Worm (Caenorhabditis elegans) whole organism, midembryonic: ENCODE results near the gene unc-43.

Experiments
- T22C8.4 ChIP-seq: fragments of 200-800 bp; sonication (Bioruptor generic); IDR thresholded peaks from 2 replicates; pipeline ENCODE4 v1.3.6; 2022; ENCODE audit warnings: missing genetic modification characterization, missing compliant biosample characterization
- ref-1 ChIP-seq: fragments of 200-800 bp; sonication (Bioruptor generic); conservative IDR thresholded peaks from 2 replicates; pipeline ENCODE4 v1.3.6; 2022; ENCODE audit warnings: missing genetic modification reagents, missing genetic modification characterization, missing compliant biosample characterization
- ztf-23 ChIP-seq: fragments of 200-800 bp; sonication (Bioruptor generic); IDR thresholded peaks from 2 replicates; pipeline ENCODE4 v1.3.6; 2022; ENCODE audit warnings: missing genetic modification reagents, missing genetic modification characterization, missing compliant biosample characterization

DNA sequence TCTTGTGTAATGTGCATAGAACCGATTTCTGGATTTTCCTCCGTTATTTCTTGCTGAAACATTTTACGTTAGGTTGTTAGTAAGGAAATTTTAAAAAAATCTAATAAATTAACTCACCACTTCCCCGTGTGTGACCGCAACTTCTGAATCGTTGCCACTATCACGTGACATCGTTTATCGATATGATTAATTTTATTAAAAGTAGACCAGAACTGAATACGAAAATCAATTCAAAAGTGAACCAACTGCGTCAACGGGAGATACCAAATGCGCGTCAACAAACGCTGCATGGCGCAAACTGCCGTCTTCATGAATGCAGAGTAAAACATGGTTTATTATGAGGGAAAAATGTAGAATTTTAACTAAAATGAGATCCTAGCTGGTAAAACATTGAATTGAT is 16.0 kb upstream of the unc-43 start, which contains the start of gene sir-2.1:
- TF ChIP-seq ref-1 (GFP tag; lab: Robert Waterston, UW) (no peak), ztf-23 (GFP tag; lab: Robert Waterston, UW) (no peak), T22C8.4 (GFP tag; lab: Robert Waterston, UW) (no peak)
